Worm (Caenorhabditis elegans) whole organism, mixed stage, embryonic: ENCODE results near the gene zer-1.

ENCODE experiments used
- M03D4.4 ChIP-seq: sonication (generic microtip); optimal IDR thresholded peaks from 2 replicates; lab custom pipeline; 2017; ENCODE audit warnings: mild to moderate bottlenecking, missing genetic modification characterization, missing compliant biosample characterization
- drap-1 ChIP-seq: fragments of 200-800 bp; sonication (Bioruptor generic); optimal IDR thresholded peaks from 3 replicates; lab custom pipeline; 2018; ENCODE audit warnings: mild to moderate bottlenecking, missing genetic modification characterization, missing compliant biosample characterization
- flh-1 ChIP-seq: fragments of 200-800 bp; sonication (Bioruptor generic); optimal IDR thresholded peaks from 2 replicates; lab custom pipeline; 2018; ENCODE audit warnings: mild to moderate bottlenecking, missing genetic modification characterization, moderate library complexity, missing compliant biosample characterization
- lin-13 ChIP-seq: fragments of 150-350 bp; optimal IDR thresholded peaks from 2 replicates; lab custom pipeline; 2014; ENCODE audit warnings: missing biosample characterization, missing genetic modification characterization
- lin-32 ChIP-seq: fragments of 200-800 bp; sonication (Bioruptor generic); optimal IDR thresholded peaks from 2 replicates; lab custom pipeline; 2018; ENCODE audit warnings: mild to moderate bottlenecking, missing genetic modification characterization, missing compliant biosample characterization
- lsy-2 ChIP-seq: fragments of 150-350 bp; optimal IDR thresholded peaks from 2 replicates; lab custom pipeline; 2014; ENCODE audit warnings: missing biosample characterization, missing genetic modification characterization
- mab-5 ChIP-seq: fragments of 150-350 bp; optimal IDR thresholded peaks from 2 replicates; lab custom pipeline; 2014; ENCODE audit warnings: missing biosample characterization, missing genetic modification characterization
- mep-1 ChIP-seq: fragments of 150-350 bp; optimal IDR thresholded peaks from 2 replicates; lab custom pipeline; 2017; ENCODE audit warnings: missing biosample characterization, missing genetic modification reagents, missing genetic modification characterization, inconsistent platforms
- nhr-76 ChIP-seq: sonication (generic microtip); optimal IDR thresholded peaks from 2 replicates; lab custom pipeline; 2017; ENCODE audit warnings: missing biosample characterization, missing genetic modification characterization
- snpc-4 ChIP-seq: fragments of 150-350 bp; optimal IDR thresholded peaks from 2 replicates; lab custom pipeline; 2014; ENCODE audit warnings: missing biosample characterization, missing genetic modification characterization
- unc-62 ChIP-seq: fragments of 150-350 bp; optimal IDR thresholded peaks from 2 replicates; lab custom pipeline; 2014; ENCODE audit warnings: missing biosample characterization, missing genetic modification reagents, missing genetic modification characterization
- zip-8 ChIP-seq: fragments of 150-350 bp; optimal IDR thresholded peaks from 2 replicates; lab custom pipeline; 2014; ENCODE audit warnings: missing biosample characterization, missing genetic modification characterization
- ztf-11 ChIP-seq: fragments of 150-350 bp; optimal IDR thresholded peaks from 2 replicates; lab custom pipeline; 2014; ENCODE audit warnings: missing biosample characterization, missing genetic modification characterization

DNA sequence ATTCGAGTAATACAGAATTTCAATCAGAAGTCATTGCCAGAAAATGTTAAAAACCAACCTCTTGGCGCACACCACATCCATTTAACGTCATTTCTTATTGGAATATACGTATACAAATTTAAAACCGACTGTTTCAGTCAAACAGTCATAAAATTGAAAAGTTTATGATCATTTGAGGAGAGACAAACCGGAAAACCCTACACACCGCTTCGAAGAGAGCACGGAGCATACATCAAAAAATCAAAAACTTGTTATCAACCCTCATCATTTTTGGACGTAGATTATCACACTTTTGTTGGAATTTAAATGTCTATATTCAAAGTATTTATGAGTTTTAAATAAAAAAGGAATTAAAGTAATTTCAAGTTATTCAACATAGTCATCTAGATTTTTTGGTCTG lies 4.4 kb upstream of the zer-1 start, which contains the start of gene T24C4.10:
- no peak for TF ChIP-seq lin-32 (GFP tag; lab: Kevin White, UChicago)
- TF ChIP-seq lin-13 (tag; lab: Kevin White, UChicago) = no peak
- no peak for TF ChIP-seq ztf-11 (tag; lab: Kevin White, UChicago)
- no peak for TF ChIP-seq M03D4.4
- no peak for TF ChIP-seq flh-1 (GFP tag; lab: Kevin White, UChicago)
- TF ChIP-seq mab-5 (tag; lab: Kevin White, UChicago) = no peak
- no peak for TF ChIP-seq nhr-76 (tag; lab: Kevin White, UChicago)
- no peak for TF ChIP-seq drap-1
- TF ChIP-seq zip-8 (tag; lab: Kevin White, UChicago) = no peak
- TF ChIP-seq snpc-4 (tag; lab: Kevin White, UChicago) = no peak
- no peak for TF ChIP-seq unc-62
- no peak for TF ChIP-seq lsy-2
- TF ChIP-seq mep-1 (tag; lab: Kevin White, UChicago) = no peak
